Worm (Caenorhabditis elegans) whole organism, midembryonic: ENCODE results near the gene mrpl-37.

Experiments
- T22C8.4 ChIP-seq: fragments of 200-800 bp; sonication (Bioruptor generic); IDR thresholded peaks from 2 replicates; pipeline ENCODE4 v1.3.6; 2022; ENCODE audit warnings: missing genetic modification characterization, missing compliant biosample characterization
- cog-1 ChIP-seq: sonication (generic microtip); optimal IDR thresholded peaks from 2 replicates; lab custom pipeline; 2016; ENCODE audit warnings: missing genetic modification characterization, missing compliant biosample characterization
- flt-1 ChIP-seq: fragments of 200-800 bp; sonication (Bioruptor generic); IDR thresholded peaks from 2 replicates; pipeline ENCODE4 v1.3.6; 2022; ENCODE audit warnings: missing genetic modification characterization, missing compliant biosample characterization
- klf-2 ChIP-seq: fragments of 200-800 bp; sonication (Bioruptor generic); conservative IDR thresholded peaks from 2 replicates; pipeline ENCODE4 v1.3.6; 2022; ENCODE audit warnings: missing genetic modification reagents, missing genetic modification characterization, missing compliant biosample characterization
- med-1 ChIP-seq: sonication (generic microtip); optimal IDR thresholded peaks from 2 replicates; lab custom pipeline; 2017; ENCODE audit warnings: missing genetic modification characterization, mild to moderate bottlenecking, missing compliant biosample characterization, antibody characterized with exemption, missing genetic modification reagents; ENCODE audit not compliant: insufficient read depth
- ref-1 ChIP-seq: fragments of 200-800 bp; sonication (Bioruptor generic); conservative IDR thresholded peaks from 2 replicates; pipeline ENCODE4 v1.3.6; 2022; ENCODE audit warnings: missing genetic modification reagents, missing genetic modification characterization, missing compliant biosample characterization
- tab-1 ChIP-seq: fragments of 200-800 bp; sonication (Bioruptor generic); IDR thresholded peaks from 2 replicates; pipeline ENCODE4 v1.3.6; 2022; ENCODE audit warnings: missing genetic modification characterization, missing compliant biosample characterization
- ztf-23 ChIP-seq: fragments of 200-800 bp; sonication (Bioruptor generic); IDR thresholded peaks from 2 replicates; pipeline ENCODE4 v1.3.6; 2022; ENCODE audit warnings: missing genetic modification reagents, missing genetic modification characterization, missing compliant biosample characterization
- ztf-29 ChIP-seq: fragments of 200-800 bp; sonication (Bioruptor generic); IDR thresholded peaks from 2 replicates; pipeline ENCODE4 v1.3.6; 2022; ENCODE audit warnings: missing genetic modification reagents, missing genetic modification characterization, missing compliant biosample characterization

The mrpl-37 gene

ce11 chrII:13600904-13601303 is 26.0 kb upstream of the mrpl-37 start, which contains the start of gene csp-1:
TSS of gene csp-1 (plus strand) at chrII:13601204.
- TF ChIP-seq med-1 (GFP tag; lab: Kevin White, UChicago) (no peak), ref-1 (GFP tag; lab: Robert Waterston, UW) (no peak), tab-1 (GFP tag; lab: Robert Waterston, UW) (no peak), cog-1 (tag; lab: Kevin White, UChicago) (no peak), klf-2 (GFP tag; lab: Robert Waterston, UW) (no peak), ztf-29 (no peak), ztf-23 (no peak), flt-1 (GFP tag; lab: Robert Waterston, UW) (no peak), T22C8.4 (no peak)

- TF ChIP-seq tab-1 (GFP tag; lab: Robert Waterston, UW) (no peak), T22C8.4 (no peak), cog-1 (tag; lab: Kevin White, UChicago) (no peak), med-1 (GFP tag; lab: Kevin White, UChicago) (no peak), ref-1 (GFP tag; lab: Robert Waterston, UW) (no peak), flt-1 (GFP tag; lab: Robert Waterston, UW) (no peak), klf-2 (GFP tag; lab: Robert Waterston, UW) (no peak), ztf-23 (no peak), ztf-29 (no peak)
Observed at ce11 chrII:13596505-13596977, 21.7 kb upstream of the mrpl-37 start, which contains the start of the genes fbxc-23 and csc-1. TSS of gene fbxc-23 (minus strand) at chrII:13596555. TSS of gene csc-1 (plus strand) at chrII:13596955.

ce11 chrII:13595279-13595678 is 20.4 kb upstream of the mrpl-37 start:
- no peak for TF ChIP-seq cog-1 (tag; lab: Kevin White, UChicago)
- no peak for TF ChIP-seq ztf-23
- no peak for TF ChIP-seq klf-2 (GFP tag; lab: Robert Waterston, UW)
- TF ChIP-seq T22C8.4, result no peak
- TF ChIP-seq tab-1 (GFP tag; lab: Robert Waterston, UW), result no peak
- no peak for TF ChIP-seq ztf-29
- TF ChIP-seq med-1 (GFP tag; lab: Kevin White, UChicago), result no peak
- TF ChIP-seq ref-1 (GFP tag; lab: Robert Waterston, UW), result no peak
- no peak for TF ChIP-seq flt-1 (GFP tag; lab: Robert Waterston, UW)

ce11 chrII:13593659-13594221 is 18.9 kb upstream of the mrpl-37 start, which contains the start of gene clec-146:
TSS of gene clec-146 (minus strand) at chrII:13593774.
- TF ChIP-seq T22C8.4, result no peak
- no peak for TF ChIP-seq cog-1 (tag; lab: Kevin White, UChicago)
- TF ChIP-seq klf-2 (GFP tag; lab: Robert Waterston, UW), result no peak
- no peak for TF ChIP-seq ztf-29
- TF ChIP-seq flt-1 (GFP tag; lab: Robert Waterston, UW), result no peak
- TF ChIP-seq ref-1 (GFP tag; lab: Robert Waterston, UW), result no peak
- no peak for TF ChIP-seq tab-1 (GFP tag; lab: Robert Waterston, UW)
- no peak for TF ChIP-seq ztf-23
- TF ChIP-seq med-1 (GFP tag; lab: Kevin White, UChicago), result no peak

ce11 chrII:13590461-13590860 is 15.6 kb upstream of the mrpl-37 start, which contains the start of gene clec-145:
TSS of gene clec-145 (minus strand) at chrII:13590561.
- TF ChIP-seq ref-1 (GFP tag; lab: Robert Waterston, UW) (no peak), ztf-23 (no peak), tab-1 (GFP tag; lab: Robert Waterston, UW) (no peak), klf-2 (GFP tag; lab: Robert Waterston, UW) (no peak), T22C8.4 (no peak), cog-1 (tag; lab: Kevin White, UChicago) (no peak), med-1 (GFP tag; lab: Kevin White, UChicago) (no peak), ztf-29 (no peak), flt-1 (GFP tag; lab: Robert Waterston, UW) (no peak)

- TF ChIP-seq klf-2 (GFP tag; lab: Robert Waterston, UW), result no peak
- no peak for TF ChIP-seq T22C8.4
- no peak for TF ChIP-seq med-1 (GFP tag; lab: Kevin White, UChicago)
- TF ChIP-seq ref-1 (GFP tag; lab: Robert Waterston, UW), result no peak
- TF ChIP-seq ztf-29, result no peak
- TF ChIP-seq flt-1 (GFP tag; lab: Robert Waterston, UW), result no peak
- TF ChIP-seq tab-1 (GFP tag; lab: Robert Waterston, UW), result no peak
- TF ChIP-seq ztf-23, result no peak
- TF ChIP-seq cog-1 (tag; lab: Kevin White, UChicago), result no peak
Observed at ce11 chrII:13585655-13586170, 10.8 kb upstream of the mrpl-37 start, which contains the start of gene Y48E1B.8. TSS of gene Y48E1B.8 (plus strand) at chrII:13585705.

- TF ChIP-seq med-1 (GFP tag; lab: Kevin White, UChicago) (no peak), ztf-23 (no peak), ref-1 (GFP tag; lab: Robert Waterston, UW) (no peak), T22C8.4 (no peak), klf-2 (GFP tag; lab: Robert Waterston, UW) (no peak), cog-1 (tag; lab: Kevin White, UChicago) (no peak), flt-1 (GFP tag; lab: Robert Waterston, UW) (no peak), ztf-29 (no peak), tab-1 (GFP tag; lab: Robert Waterston, UW) (no peak)
Observed at ce11 chrII:13574395-13574794, 473 bp downstream of the mrpl-37 start.

ce11 chrII:13567871-13568270 is 7.0 kb downstream of the mrpl-37 start, which contains the start of gene Y48E1B.3:
TSS of gene Y48E1B.3 (minus strand) at chrII:13567971.
- no peak for TF ChIP-seq ref-1 (GFP tag; lab: Robert Waterston, UW)
- TF ChIP-seq ztf-23, result no peak
- no peak for TF ChIP-seq tab-1 (GFP tag; lab: Robert Waterston, UW)
- no peak for TF ChIP-seq ztf-29
- TF ChIP-seq med-1 (GFP tag; lab: Kevin White, UChicago), result no peak
- TF ChIP-seq flt-1 (GFP tag; lab: Robert Waterston, UW), result no peak
- no peak for TF ChIP-seq cog-1 (tag; lab: Kevin White, UChicago)
- TF ChIP-seq T22C8.4, result no peak
- TF ChIP-seq klf-2 (GFP tag; lab: Robert Waterston, UW), result no peak

ce11 chrII:13560553-13560952 is 14.3 kb downstream of the mrpl-37 start:
- TF ChIP-seq med-1 (GFP tag; lab: Kevin White, UChicago) (no peak), T22C8.4 (no peak), cog-1 (tag; lab: Kevin White, UChicago) (no peak), tab-1 (GFP tag; lab: Robert Waterston, UW) (no peak), ref-1 (GFP tag; lab: Robert Waterston, UW) (no peak), klf-2 (GFP tag; lab: Robert Waterston, UW) (no peak), ztf-23 (no peak)
